Worm (Caenorhabditis elegans): ENCODE results near the gene sri-63.

ce11 chrII:3245836-3246235 lies 41.3 kb upstream of the sri-63 start, which contains the start of gene C17F4.7:
- TF ChIP-seq unc-39 (tag; optimal IDR thresholded peaks at IDR 0.05) (no peak), mab-5 (tag; optimal IDR thresholded peaks at IDR 0.05) (no peak), nhr-237 (tag; optimal IDR thresholded peaks at IDR 0.05) (no peak)
